Worm (Caenorhabditis elegans) whole organism, L1 larva: Measurements from ENCODE around the gene sma-3.

Source experiments
- C04F5.9 ChIP-seq: sonication (generic microtip); optimal IDR thresholded peaks from 2 replicates; lab custom pipeline; 2016; ENCODE audit warnings: missing genetic modification characterization, missing compliant biosample characterization
- C34B4.2 ChIP-seq: sonication (generic microtip); optimal IDR thresholded peaks from 2 replicates; lab custom pipeline; 2017; ENCODE audit warnings: mild to moderate bottlenecking, missing genetic modification characterization, missing compliant biosample characterization
- Y116A8C.19 ChIP-seq: sonication (generic microtip); optimal IDR thresholded peaks from 2 replicates; lab custom pipeline; 2016; ENCODE audit warnings: missing compliant biosample characterization, missing genetic modification characterization, borderline replicate concordance
- aha-1 ChIP-seq: fragments of 150-350 bp; optimal IDR thresholded peaks from 2 replicates; lab custom pipeline; 2014; ENCODE audit warnings: missing biosample characterization, missing genetic modification characterization
- aly-2 ChIP-seq: fragments of 150-350 bp; optimal IDR thresholded peaks from 2 replicates; lab custom pipeline; 2014; ENCODE audit warnings: missing biosample characterization, missing genetic modification characterization
- blmp-1 ChIP-seq: fragments of 150-350 bp; optimal IDR thresholded peaks from 2 replicates; lab custom pipeline; 2014; ENCODE audit warnings: missing biosample characterization, missing genetic modification characterization
- ceh-63 ChIP-seq: fragments of 200-800 bp; sonication (Bioruptor generic); optimal IDR thresholded peaks from 2 replicates; lab custom pipeline; 2018; ENCODE audit warnings: mild to moderate bottlenecking, missing genetic modification characterization, missing compliant biosample characterization
- ceh-8 ChIP-seq: fragments of 200-800 bp; sonication (Bioruptor generic); optimal IDR thresholded peaks from 2 replicates; lab custom pipeline; 2018; ENCODE audit warnings: mild to moderate bottlenecking, missing genetic modification characterization, moderate library complexity, missing compliant biosample characterization
- ceh-82 ChIP-seq, 3 experiments: fragments of 150-350 bp in 1 of 3; sonication (generic microtip) in 2 of 3; optimal IDR thresholded peaks; 2 replicates each; lab custom pipeline; 2014 to 2017; ENCODE audit warnings: missing biosample characterization in 3 of 3, missing genetic modification characterization in 3 of 3
- ceh-88 ChIP-seq: fragments of 200-800 bp; sonication (Bioruptor generic); IDR thresholded peaks from 2 replicates; pipeline ENCODE4 v1.3.6; 2022; ENCODE audit warnings: missing genetic modification characterization, missing compliant biosample characterization
- ceh-90 ChIP-seq: sonication (generic microtip); optimal IDR thresholded peaks from 2 replicates; lab custom pipeline; 2016; ENCODE audit warnings: missing genetic modification characterization, missing compliant biosample characterization
- ces-1 ChIP-seq: fragments of 150-350 bp; optimal IDR thresholded peaks from 2 replicates; lab custom pipeline; 2014; ENCODE audit warnings: missing biosample characterization, missing genetic modification reagents, missing genetic modification characterization
- dpl-1 ChIP-seq, 3 experiments: fragments of 150-350 bp in 2 of 3; sonication (generic microtip) in 1 of 3; optimal IDR thresholded peaks; 2 replicates each; lab custom pipeline; 2014 to 2017; ENCODE audit warnings: missing biosample characterization in 3 of 3, missing genetic modification characterization in 3 of 3, missing genetic modification reagents in 3 of 3
- efl-1 ChIP-seq, 4 experiments: fragments of 150-350 bp; optimal IDR thresholded peaks in 3 of 4; peaks in 1 of 4; 1 replicate in 1 of 4; 2 replicates in 3 of 4; lab custom pipeline; 2014; ENCODE audit warnings: missing biosample characterization in 2 of 4, missing genetic modification characterization in 2 of 4, missing genetic modification reagents in 2 of 4
- efl-3 ChIP-seq: fragments of 200-800 bp; sonication (Bioruptor generic); optimal IDR thresholded peaks from 2 replicates; lab custom pipeline; 2018; ENCODE audit warnings: mild to moderate bottlenecking, missing genetic modification characterization, missing compliant biosample characterization
- elt-2 ChIP-seq: sonication (generic microtip); optimal IDR thresholded peaks from 2 replicates; lab custom pipeline; 2016; ENCODE audit warnings: missing genetic modification characterization, mild to moderate bottlenecking, inconsistent platforms, missing compliant biosample characterization, missing genetic modification reagents
- fkh-10 ChIP-seq: sonication (generic microtip); optimal IDR thresholded peaks from 2 replicates; lab custom pipeline; 2017; ENCODE audit warnings: missing biosample characterization, missing genetic modification reagents, missing genetic modification characterization
- fkh-8 ChIP-seq: sonication (generic microtip); optimal IDR thresholded peaks from 2 replicates; lab custom pipeline; 2016; ENCODE audit warnings: mild to moderate bottlenecking, missing genetic modification characterization, missing compliant biosample characterization
- fos-1 ChIP-seq: fragments of 150-350 bp; optimal IDR thresholded peaks from 2 replicates; lab custom pipeline; 2014; ENCODE audit warnings: missing biosample characterization, missing genetic modification characterization
- grh-1 ChIP-seq: fragments of 200-800 bp; sonication (Bioruptor generic); IDR thresholded peaks from 2 replicates; pipeline ENCODE4 v1.3.6; 2022; ENCODE audit warnings: missing genetic modification reagents, missing genetic modification characterization, missing compliant biosample characterization
- hpl-2 ChIP-seq: fragments of 150-350 bp; optimal IDR thresholded peaks from 2 replicates; lab custom pipeline; 2014; ENCODE audit warnings: missing biosample characterization, missing genetic modification reagents, missing genetic modification characterization
- irx-1 ChIP-seq: sonication (generic microtip); optimal IDR thresholded peaks from 2 replicates; lab custom pipeline; 2016; ENCODE audit warnings: missing genetic modification characterization, missing compliant biosample characterization
- isw-1 ChIP-seq: fragments of 200-800 bp; sonication (Bioruptor generic); IDR thresholded peaks from 2 replicates; pipeline ENCODE4 v1.3.6; 2022; ENCODE audit warnings: missing genetic modification characterization, missing compliant biosample characterization
- jun-1 ChIP-seq: fragments of 150-350 bp; optimal IDR thresholded peaks from 2 replicates; lab custom pipeline; 2014; ENCODE audit warnings: missing biosample characterization, missing genetic modification reagents, missing genetic modification characterization
- lin-15B ChIP-seq: fragments of 150-350 bp; sonication (generic microtip); optimal IDR thresholded peaks from 3 replicates; lab custom pipeline; 2014; ENCODE audit warnings: missing biosample characterization, missing genetic modification characterization
- lin-39 ChIP-seq: fragments of 150-350 bp; optimal IDR thresholded peaks from 2 replicates; lab custom pipeline; 2014; ENCODE audit warnings: missing biosample characterization, missing genetic modification reagents, missing genetic modification characterization
- lir-3 ChIP-seq: sonication (generic microtip); optimal IDR thresholded peaks from 2 replicates; lab custom pipeline; 2016; ENCODE audit warnings: mild to moderate bottlenecking, missing genetic modification characterization, moderate library complexity, missing compliant biosample characterization; ENCODE audit not compliant: poor library complexity
- mab-9 ChIP-seq: fragments of 200-800 bp; sonication (Bioruptor generic); IDR thresholded peaks from 2 replicates; pipeline ENCODE4 v1.3.6; 2022; ENCODE audit warnings: missing genetic modification reagents, missing genetic modification characterization, missing compliant biosample characterization
- mef-2 ChIP-seq: fragments of 150-350 bp; optimal IDR thresholded peaks from 2 replicates; lab custom pipeline; 2014; ENCODE audit warnings: missing biosample characterization, missing genetic modification characterization
- mep-1 ChIP-seq: fragments of 150-350 bp; optimal IDR thresholded peaks from 2 replicates; lab custom pipeline; 2014; ENCODE audit warnings: missing biosample characterization, missing genetic modification characterization
- nhr-11 ChIP-seq: fragments of 150-350 bp; optimal IDR thresholded peaks from 2 replicates; lab custom pipeline; 2014; ENCODE audit warnings: missing biosample characterization, missing genetic modification characterization
- nhr-12 ChIP-seq: sonication (generic microtip); optimal IDR thresholded peaks from 2 replicates; lab custom pipeline; 2017; ENCODE audit warnings: missing biosample characterization, missing genetic modification characterization
- nhr-237 ChIP-seq: fragments of 150-350 bp; optimal IDR thresholded peaks from 2 replicates; lab custom pipeline; 2014; ENCODE audit warnings: missing biosample characterization, missing genetic modification characterization
- nhr-28 ChIP-seq: fragments of 150-350 bp; optimal IDR thresholded peaks from 2 replicates; lab custom pipeline; 2014; ENCODE audit warnings: missing biosample characterization, missing genetic modification characterization
- nhr-71 ChIP-seq: sonication (generic microtip); optimal IDR thresholded peaks from 2 replicates; lab custom pipeline; 2016; ENCODE audit warnings: mild to moderate bottlenecking, missing genetic modification characterization, moderate library complexity, missing compliant biosample characterization
- nhr-77 ChIP-seq: fragments of 150-350 bp; optimal IDR thresholded peaks from 2 replicates; lab custom pipeline; 2014; ENCODE audit warnings: missing biosample characterization, missing genetic modification characterization
- nhr-84 ChIP-seq: sonication (generic microtip); optimal IDR thresholded peaks from 2 replicates; lab custom pipeline; 2017; ENCODE audit warnings: missing biosample characterization, missing genetic modification characterization
- nhr-85 ChIP-seq: sonication (generic microtip); peaks from one replicate; lab custom pipeline; 2016; ENCODE audit warnings: missing genetic modification characterization, inconsistent platforms, missing compliant biosample characterization
- pag-3 ChIP-seq: sonication (generic microtip); optimal IDR thresholded peaks from 2 replicates; lab custom pipeline; 2017; ENCODE audit warnings: missing genetic modification characterization, mild to moderate bottlenecking, missing compliant biosample characterization, antibody characterized with exemption, borderline replicate concordance; ENCODE audit not compliant: insufficient read depth
- pax-3 ChIP-seq: fragments of 200-800 bp; sonication (Bioruptor generic); optimal IDR thresholded peaks from 2 replicates; lab custom pipeline; 2018; ENCODE audit warnings: mild to moderate bottlenecking, missing genetic modification characterization, moderate library complexity, missing compliant biosample characterization
- skn-1 ChIP-seq: fragments of 150-350 bp; optimal IDR thresholded peaks from 2 replicates; lab custom pipeline; 2014; ENCODE audit warnings: missing biosample characterization, missing genetic modification characterization
- sox-4 ChIP-seq: sonication (generic microtip); optimal IDR thresholded peaks from 2 replicates; lab custom pipeline; 2016; ENCODE audit warnings: missing genetic modification characterization, missing compliant biosample characterization
- swsn-7 ChIP-seq: sonication (generic microtip); optimal IDR thresholded peaks from 2 replicates; lab custom pipeline; 2016; ENCODE audit warnings: missing genetic modification characterization, missing compliant biosample characterization
- tbx-2 ChIP-seq: sonication (generic microtip); optimal IDR thresholded peaks from 2 replicates; lab custom pipeline; 2016; ENCODE audit warnings: missing genetic modification characterization, missing compliant biosample characterization
- tlp-1 ChIP-seq: fragments of 150-350 bp; optimal IDR thresholded peaks from 2 replicates; lab custom pipeline; 2014; ENCODE audit warnings: missing biosample characterization, missing genetic modification characterization
- unc-30 ChIP-seq: sonication (generic microtip); optimal IDR thresholded peaks from 2 replicates; lab custom pipeline; 2017; ENCODE audit warnings: missing biosample characterization, missing genetic modification characterization
- unc-62 ChIP-seq: fragments of 150-350 bp; optimal IDR thresholded peaks from 2 replicates; lab custom pipeline; 2014; ENCODE audit warnings: missing biosample characterization, missing genetic modification reagents, missing genetic modification characterization
- unc-98 ChIP-seq: fragments of 200-800 bp; sonication (Bioruptor generic); IDR thresholded peaks from 2 replicates; pipeline ENCODE4 v1.3.6; 2022; ENCODE audit warnings: missing genetic modification characterization, missing compliant biosample characterization
- vab-15 ChIP-seq: sonication (generic microtip); optimal IDR thresholded peaks from 2 replicates; lab custom pipeline; 2017; ENCODE audit warnings: missing genotype, mild to moderate bottlenecking, missing genetic modification characterization, missing compliant biosample characterization
- xbp-1 ChIP-seq: sonication (generic microtip); optimal IDR thresholded peaks from 2 replicates; lab custom pipeline; 2016; ENCODE audit warnings: missing genetic modification characterization, missing compliant biosample characterization
- zag-1 ChIP-seq: fragments of 150-350 bp; optimal IDR thresholded peaks from 2 replicates; lab custom pipeline; 2014; ENCODE audit warnings: missing biosample characterization, missing genetic modification characterization
- ztf-11 ChIP-seq, 2 experiments: sonication (generic microtip); optimal IDR thresholded peaks; 2 replicates each; lab custom pipeline; 2016 to 2017; ENCODE audit warnings: missing genetic modification characterization in 2 of 2, missing biosample characterization in 1 of 2, missing compliant biosample characterization in 1 of 2

Gene sma-3

DNA sequence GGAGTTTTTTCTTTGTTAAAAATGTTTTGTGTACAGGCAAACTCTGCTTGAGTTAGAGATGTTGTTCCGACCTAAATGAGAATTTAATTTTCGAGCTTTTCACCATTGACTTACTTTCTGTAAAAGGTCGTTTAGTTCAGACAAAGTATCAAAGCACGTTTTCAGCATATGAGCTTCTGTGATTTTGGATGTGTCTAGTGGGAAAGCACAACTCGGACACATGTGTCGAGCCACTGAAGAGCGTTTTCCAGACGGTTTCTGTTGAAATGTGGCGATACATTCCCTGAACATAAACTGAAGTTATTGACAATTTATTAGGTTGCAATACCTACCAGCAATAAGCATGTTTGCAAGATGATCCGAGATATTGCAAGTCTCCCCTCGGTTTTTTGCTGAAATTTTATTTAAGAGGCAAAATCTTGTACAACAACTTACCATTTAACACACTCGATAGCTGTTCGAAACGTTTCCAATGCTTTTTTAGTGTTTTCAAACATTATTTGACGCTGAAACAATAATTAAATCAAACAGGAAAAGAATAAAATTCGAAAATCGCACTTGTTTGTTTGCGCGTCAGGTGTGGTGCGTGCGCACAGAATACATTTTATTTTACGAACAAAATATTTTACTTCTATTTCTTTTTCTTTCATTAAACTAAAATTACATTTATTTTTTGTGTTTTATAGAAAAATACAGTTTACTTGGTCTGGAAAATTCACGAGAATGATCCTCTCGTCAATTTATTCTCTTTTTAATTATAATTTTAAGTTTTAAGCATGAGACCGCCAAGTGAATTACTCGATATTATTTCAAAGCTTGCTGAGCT lies 25.4 kb upstream of the sma-3 start, which contains the start of the genes brd-1 and K04C2.2 (continued):
- TF ChIP-seq nhr-12 (tag; lab: Kevin White, UChicago) (no peak), skn-1 (peak; percentile 27), irx-1 (tag; lab: Kevin White, UChicago) (no peak), nhr-84 (no peak), nhr-85 (tag; lab: Kevin White, UChicago) (no peak), aha-1 (tag; lab: Kevin White, UChicago) (no peak), nhr-28 (no peak), pax-3 (no peak), mab-9 (GFP tag; lab: Robert Waterston, UW) (no peak), lin-39 (tag; lab: Kevin White, UChicago) (no peak), ztf-11 (tag; optimal IDR thresholded peaks at IDR 0.05; lab: Kevin White, UChicago) (no peak), nhr-77 (tag; lab: Kevin White, UChicago) (no peak), fkh-8 (tag; lab: Kevin White, UChicago) (no peak), mef-2 (no peak), mep-1 (tag; lab: Kevin White, UChicago) (peak; percentile 52), nhr-71 (peak; percentile 24), Y116A8C.19 (tag; lab: Kevin White, UChicago) (no peak), lir-3 (tag; lab: Kevin White, UChicago) (no peak), C04F5.9 (tag; lab: Kevin White, UChicago) (no peak), ceh-8 (GFP tag; lab: Kevin White, UChicago) (no peak), tlp-1 (tag; lab: Kevin White, UChicago) (no peak), aly-2 (tag; lab: Kevin White, UChicago) (no peak), efl-3 (GFP tag; lab: Kevin White, UChicago) (no peak), zag-1 (no peak), elt-2 (tag; lab: Kevin White, UChicago) (no peak), ceh-82 (tag; optimal IDR thresholded peaks at IDR 0.05; lab: Kevin White, UChicago) (no peak), vab-15 (no peak), tbx-2 (tag; lab: Kevin White, UChicago) (no peak), nhr-11 (no peak), jun-1 (tag; lab: Kevin White, UChicago) (no peak), fos-1 (no peak), ces-1 (GFP tag; lab: Kevin White, UChicago) (no peak), sox-4 (tag; lab: Kevin White, UChicago) (no peak), xbp-1 (no peak), ceh-88 (GFP tag; lab: Robert Waterston, UW) (no peak), unc-30 (tag; lab: Kevin White, UChicago) (no peak), unc-62 (GFP tag; lab: Kevin White, UChicago) (no peak), pag-3 (no peak), efl-1 (optimal IDR thresholded peaks at IDR 0.05; lab: Kevin White, UChicago) (peak in 1 of 2 experiments; percentile 74), efl-1 (GFP tag; optimal IDR thresholded peaks at IDR 0.05 in 1 of 2; lab: Kevin White, UChicago) (peak; percentile 80 to 97), lin-15B (tag; lab: Kevin White, UChicago) (no peak), blmp-1 (peak; percentile 42), dpl-1 (GFP tag; optimal IDR thresholded peaks at IDR 0.05; lab: Kevin White, UChicago) (peak; percentile 53 to 83 (median 76)), grh-1 (GFP tag; lab: Robert Waterston, UW) (no peak), ceh-63 (GFP tag; lab: Kevin White, UChicago) (no peak), unc-98 (no peak), nhr-237 (tag; lab: Kevin White, UChicago) (no peak), ceh-90 (tag; lab: Kevin White, UChicago) (no peak), swsn-7 (peak; percentile 6), C34B4.2 (tag; lab: Kevin White, UChicago) (no peak), hpl-2 (GFP tag; lab: Kevin White, UChicago) (no peak), isw-1 (GFP tag; lab: Robert Waterston, UW) (no peak), fkh-10 (GFP tag; lab: Kevin White, UChicago) (no peak)
